Fruit fly (Drosophila melanogaster): ENCODE data around the gene UGP.

UGP gene

DNA sequence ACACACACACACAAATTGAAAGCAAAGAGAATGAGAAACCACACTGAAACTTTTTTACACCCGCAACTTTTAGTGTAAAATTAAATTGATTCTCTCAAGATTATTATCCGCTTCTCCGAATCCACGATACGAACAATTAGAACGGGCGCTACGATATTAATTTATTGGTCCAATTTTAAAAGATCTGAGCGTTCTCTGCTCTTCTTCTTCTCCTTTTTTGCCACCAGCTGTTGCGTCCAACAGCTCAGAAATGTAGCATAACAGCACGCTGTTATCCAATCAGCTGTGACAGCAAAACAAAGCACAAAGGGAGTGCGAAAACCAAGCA lies at the start of gene UGP, which contains the start of gene Svip:
UGP (minus strand) TSS at position 223 of the 328 bp plus-strand sequence.
Svip (plus strand) TSS at position 287 of the 328 bp plus-strand sequence.
- TF ChIP-seq noc (tag; optimal IDR thresholded peaks at IDR 0.05), result no peak

DNA sequence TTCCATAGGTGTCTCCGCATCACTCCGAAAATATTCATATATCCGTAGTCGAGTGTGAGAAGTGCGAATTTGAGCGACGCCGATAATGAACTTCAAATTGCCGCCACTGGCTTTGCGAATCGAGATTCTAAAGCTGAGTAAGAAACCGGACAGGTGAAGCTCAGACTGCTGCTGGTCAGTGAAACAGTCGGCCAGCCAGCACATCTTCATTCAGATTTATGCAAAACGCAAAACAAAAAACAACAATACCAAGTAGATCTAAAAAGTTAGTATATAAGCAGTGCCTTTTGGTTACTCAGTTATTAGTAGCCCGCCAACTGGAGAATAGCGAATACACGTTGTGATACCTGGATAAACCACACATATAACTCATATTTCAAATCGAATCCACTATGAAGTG lies 45.8 kb upstream of the UGP start, which contains the start of gene Cpr67B:
Cpr67B (plus strand) TSS at position 301 of the 400 bp plus-strand sequence.
- no peak for TF ChIP-seq noc (tag; optimal IDR thresholded peaks at IDR 0.05)

DNA sequence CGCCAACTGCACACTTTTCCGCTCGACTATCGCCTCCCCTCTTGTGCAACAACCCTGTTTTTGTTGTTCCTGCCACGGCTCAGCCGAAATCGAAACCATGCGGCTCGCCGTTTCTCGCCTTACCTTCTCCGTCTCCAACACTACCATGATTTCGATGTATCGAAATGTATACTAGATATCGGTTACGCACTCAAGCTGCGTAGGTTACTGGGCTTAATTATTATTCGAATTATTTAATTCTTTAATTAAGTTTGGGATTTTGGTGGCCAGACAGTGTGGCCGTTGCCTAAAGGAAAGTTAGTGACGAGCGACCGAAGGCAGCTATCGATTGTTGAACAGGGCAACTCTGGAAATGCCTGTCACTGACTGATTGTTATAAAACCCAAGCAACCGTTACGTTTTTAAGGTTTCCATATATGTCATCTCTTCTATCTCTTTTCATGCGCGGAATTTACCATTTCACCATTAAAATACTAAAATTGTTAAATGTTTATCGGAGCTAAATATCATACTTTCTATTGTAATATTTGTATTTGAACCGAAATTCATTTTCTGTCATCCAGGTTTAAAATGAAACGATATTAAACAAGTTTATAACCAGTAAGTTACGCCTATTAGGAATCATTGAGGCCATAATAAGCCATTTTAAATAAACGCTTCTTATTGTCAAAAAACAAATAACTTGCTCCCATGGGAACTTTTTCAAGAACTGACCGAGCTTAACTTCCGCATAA lies 43.6 kb upstream of the UGP start, which contains the start of gene eIF4E1:
eIF4E1 (minus strand) TSS at position 304 of the 734 bp plus-strand sequence.
- TF ChIP-seq noc (tag; optimal IDR thresholded peaks at IDR 0.05), result no peak

DNA sequence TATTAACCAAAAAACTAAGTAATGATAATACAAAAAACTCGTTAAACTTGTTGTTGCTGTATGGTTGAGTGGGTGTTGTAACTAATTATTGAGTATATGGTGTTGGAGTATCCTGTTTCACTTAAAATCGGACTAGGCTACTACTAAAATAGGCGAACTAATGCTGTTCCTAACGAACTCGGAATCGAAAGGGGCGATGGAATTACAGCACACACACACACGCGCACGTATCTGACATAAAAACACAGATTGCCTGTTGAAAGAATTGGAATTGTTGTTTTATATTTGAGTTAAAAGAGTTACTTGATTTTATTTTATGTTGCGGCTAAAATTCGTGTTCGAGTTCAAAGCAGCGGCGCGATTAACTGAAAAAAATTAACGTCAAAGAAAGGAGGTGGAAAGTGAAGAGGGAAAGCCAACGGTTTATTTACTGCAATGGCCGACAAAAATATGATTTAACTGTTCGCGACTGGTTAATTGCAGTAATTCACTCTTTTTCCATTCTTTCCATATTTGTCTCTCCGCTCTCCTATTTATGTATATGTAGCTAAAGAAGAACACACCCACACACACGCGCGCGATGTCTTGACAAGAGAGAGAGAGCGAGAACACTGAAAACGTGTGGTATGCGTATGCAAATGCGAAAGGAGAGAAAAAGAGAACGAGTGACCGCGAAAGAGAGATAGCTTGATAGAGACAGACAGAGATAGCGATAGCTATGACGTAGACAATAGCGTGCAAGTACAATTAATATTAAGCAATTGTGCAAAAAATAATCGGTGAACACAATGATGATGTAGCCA lies 42.8 kb upstream of the UGP start:
- no peak for TF ChIP-seq noc (tag; optimal IDR thresholded peaks at IDR 0.05)

DNA sequence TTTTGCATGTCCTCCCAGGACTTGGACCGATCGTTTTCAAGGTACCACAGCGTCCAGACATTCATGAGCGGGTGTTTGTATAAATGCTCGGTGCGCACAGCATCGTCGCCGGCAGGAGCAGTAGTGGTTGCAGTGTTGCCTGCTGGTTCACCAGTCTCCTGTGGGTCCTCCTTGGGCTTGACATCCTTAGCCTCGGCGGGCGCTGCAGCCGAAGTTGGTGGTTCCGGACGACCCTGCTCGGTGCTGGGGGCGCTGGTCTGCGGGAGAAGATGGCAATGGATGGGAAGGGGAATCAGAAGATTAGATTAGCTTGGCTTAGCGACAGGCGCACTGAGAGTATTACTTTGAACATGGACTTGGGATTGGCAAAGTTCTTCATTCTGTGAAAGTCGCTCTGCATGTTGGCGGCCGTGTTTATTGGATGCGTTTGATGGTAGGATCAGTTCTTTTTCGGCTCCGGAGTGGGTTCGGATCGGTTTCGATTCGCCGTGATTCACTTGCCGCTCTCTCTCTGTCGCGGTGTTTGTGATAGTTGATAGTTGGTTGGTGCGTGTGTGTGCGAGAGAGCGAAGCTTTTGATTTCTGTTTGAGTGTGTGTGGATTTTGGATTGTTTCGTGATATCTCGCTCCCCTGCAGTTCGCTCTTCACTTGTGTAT lies 42.1 kb upstream of the UGP start:
- no peak for TF ChIP-seq noc (tag; optimal IDR thresholded peaks at IDR 0.05)

DNA sequence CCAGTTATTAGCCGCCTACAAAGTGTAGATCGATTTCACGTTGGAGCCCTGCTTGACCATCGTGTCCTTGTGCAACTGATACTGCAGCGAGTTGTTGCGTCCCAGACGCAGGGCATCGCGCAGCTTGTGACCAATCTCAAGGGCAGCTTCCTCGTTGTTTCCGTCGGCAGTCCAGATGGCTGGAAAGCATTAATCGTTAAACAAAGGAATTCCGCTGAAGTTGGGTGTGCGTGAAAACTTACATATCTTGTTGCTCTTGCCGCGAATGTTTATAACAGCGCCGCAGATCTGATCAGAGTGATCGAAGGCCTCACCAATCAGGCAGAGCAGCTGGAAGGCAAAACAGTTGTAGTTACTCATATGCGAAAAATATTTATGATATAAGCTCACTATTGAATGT lies 41.1 kb upstream of the UGP start:
- TF ChIP-seq noc (tag; optimal IDR thresholded peaks at IDR 0.05), result no peak

DNA sequence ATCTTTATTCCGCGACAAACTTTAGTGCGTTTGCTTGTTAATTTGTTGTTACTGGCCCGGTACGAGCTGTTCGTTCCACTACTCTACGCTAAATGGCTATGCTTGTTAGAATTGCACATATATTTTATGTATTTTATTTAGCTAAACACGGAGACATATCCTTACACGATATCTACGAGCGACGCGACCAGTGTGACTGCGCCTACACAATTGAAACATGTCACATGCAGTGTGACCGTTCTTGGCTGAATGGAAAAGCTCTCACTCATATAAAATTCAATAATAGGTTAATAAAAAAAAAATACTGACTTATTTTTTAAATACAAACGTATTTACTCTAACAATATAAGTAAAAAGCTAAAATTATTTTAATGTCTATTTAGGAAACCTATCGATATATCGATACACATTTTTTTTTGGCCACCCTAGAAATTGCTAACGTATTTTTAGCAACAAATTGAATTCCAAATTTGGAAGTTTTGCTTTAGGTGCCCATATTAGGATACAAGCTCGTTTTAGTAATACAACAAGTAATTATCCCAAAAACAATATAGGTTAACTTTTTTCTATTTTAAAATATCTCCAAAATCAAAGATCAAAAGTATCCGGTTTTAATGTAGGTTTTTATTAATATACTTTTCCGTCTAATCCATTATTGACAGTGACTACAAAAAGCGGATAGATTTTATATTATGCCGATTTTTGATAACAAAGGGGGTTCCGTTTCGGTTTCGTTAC lies 40.4 kb upstream of the UGP start, which contains the start of gene CG4080:
CG4080 (minus strand) TSS at position 215 of the 738 bp plus-strand sequence.
- peak; percentile 16 for TF ChIP-seq noc (tag; optimal IDR thresholded peaks at IDR 0.05)

DNA sequence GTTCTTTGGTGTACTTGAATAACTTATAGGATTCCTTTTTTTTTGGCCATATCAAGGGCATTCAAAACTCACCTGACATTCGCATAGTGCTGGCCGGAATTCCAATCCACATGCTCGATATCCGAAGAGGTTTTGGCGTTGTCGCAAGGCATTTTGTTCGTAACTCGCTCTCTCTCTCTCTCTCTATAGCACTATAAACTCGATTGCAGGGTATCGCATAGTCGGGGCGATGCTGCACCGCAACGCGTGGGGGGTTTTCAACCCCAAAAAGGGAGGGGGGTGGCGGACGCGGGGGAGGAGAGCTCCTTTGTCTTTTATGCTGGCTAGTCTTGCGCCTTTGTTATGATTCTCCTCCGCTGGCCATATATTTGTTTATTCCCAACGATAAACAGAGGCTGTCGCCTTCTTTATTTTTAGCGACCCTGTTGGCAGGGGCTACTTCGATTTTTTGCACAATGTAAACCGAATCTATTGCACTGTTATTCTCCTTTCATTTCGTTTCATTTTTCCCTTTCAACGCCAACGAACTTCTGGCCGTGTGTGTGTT lies 39.8 kb upstream of the UGP start:
- TF ChIP-seq noc (tag; optimal IDR thresholded peaks at IDR 0.05), result no peak

DNA sequence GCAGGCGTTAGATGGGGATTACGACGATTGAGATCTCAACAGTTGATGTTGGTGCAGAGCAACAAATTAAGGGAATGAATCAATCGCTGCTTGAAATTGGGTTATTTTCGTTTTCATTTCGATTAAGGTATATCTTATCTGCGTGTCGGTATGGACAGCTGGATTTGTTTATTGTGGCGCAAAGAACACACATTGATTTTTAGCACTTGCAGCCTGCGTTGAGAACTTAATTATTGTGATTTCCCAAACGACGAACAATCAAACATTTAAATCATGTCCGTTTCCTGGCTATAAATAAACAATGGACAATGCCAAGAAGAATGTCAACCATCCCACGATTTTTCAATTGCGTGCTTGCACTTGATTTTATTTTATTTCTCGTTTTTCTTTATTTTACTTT lies 39.3 kb upstream of the UGP start:
- no peak for TF ChIP-seq noc (tag; optimal IDR thresholded peaks at IDR 0.05)

DNA sequence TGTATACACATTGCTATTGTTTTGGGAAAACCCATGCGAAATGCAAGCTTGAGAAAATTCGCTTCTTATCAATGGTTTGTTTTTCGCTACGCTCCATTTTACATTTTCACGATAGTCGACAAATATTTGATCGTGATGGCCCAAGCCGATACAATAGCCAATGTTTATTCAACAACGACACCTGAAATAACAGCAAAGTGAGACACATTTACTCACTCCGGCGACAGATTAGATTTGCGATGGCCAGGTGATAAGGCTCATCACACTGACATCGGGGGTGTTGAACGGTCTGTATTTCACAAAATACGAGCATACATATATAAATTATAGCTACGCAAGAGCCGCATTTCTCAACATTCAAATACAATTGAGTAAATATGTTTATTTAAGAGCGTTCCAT lies 38.4 kb upstream of the UGP start:
- peak; percentile 89 for TF ChIP-seq noc (tag; optimal IDR thresholded peaks at IDR 0.05)

DNA sequence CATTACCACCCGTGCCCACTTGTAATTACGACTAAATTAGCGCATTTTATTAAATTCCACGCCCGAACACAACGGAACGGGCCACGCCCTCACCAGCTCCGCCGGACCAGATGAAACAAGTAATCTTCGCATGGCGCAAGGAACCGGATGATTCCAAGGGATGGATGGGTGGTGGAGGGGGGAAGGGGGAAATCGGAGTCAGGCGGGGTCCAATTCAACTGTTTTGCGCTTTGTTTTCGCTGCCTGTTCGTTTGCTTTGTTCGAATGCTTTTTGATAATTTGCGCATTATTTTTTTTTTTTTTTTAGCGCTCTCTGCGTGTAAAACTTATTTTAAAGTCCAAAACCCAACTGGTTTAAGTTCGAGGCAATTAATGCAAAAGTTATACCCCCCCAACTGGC lies 38.0 kb upstream of the UGP start:
- no peak for TF ChIP-seq noc (tag; optimal IDR thresholded peaks at IDR 0.05)

DNA sequence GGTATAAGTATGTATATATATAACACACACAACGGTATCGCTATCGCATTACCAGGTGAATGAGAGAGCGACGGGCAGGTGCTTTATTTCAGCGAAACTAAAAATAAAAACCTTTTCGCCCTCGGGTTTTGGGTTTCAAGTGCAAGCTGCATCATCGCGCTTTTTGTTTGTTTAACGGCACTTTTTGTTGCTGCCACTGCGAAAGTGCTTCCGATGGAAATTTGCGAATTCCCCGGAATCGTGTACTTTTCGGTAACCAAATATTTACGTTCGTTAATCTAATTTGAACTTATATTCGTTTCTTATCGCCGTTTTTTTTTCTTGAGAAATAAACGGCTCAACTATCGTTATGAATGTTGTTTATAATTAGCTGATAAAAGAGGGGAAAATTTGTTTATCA lies 37.3 kb upstream of the UGP start:
- no peak for TF ChIP-seq noc (tag; optimal IDR thresholded peaks at IDR 0.05)

DNA sequence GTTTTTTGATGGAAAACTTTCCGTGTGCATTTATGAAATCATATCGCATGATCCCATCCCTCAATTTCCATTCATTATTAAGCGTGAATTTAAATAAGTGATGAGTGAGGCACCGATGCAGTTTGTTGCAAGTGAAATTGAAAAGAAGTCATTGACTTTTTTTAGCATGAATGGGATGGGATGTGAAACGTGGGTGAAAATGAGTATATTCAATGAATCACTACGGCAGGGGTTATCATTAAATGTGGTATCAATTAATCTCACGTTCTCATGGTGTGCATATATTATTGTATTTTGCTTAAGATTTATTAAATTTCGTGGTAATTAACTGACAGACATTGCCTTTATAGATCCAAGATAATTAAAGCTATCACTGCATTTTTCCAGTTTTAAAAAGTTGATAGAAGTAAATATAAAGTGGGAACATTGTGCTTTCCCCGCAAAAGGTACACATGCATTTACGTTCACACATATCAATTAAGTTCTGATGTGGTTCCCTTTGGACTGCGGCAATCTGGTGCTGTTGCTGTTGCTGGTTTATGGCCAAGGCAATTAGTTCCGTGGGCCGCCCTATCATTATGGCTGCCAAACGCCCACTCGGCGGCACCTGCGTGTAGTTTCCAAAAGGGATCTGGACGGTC lies 32.7 kb upstream of the UGP start:
- TF ChIP-seq noc (tag; optimal IDR thresholded peaks at IDR 0.05), result no peak

DNA sequence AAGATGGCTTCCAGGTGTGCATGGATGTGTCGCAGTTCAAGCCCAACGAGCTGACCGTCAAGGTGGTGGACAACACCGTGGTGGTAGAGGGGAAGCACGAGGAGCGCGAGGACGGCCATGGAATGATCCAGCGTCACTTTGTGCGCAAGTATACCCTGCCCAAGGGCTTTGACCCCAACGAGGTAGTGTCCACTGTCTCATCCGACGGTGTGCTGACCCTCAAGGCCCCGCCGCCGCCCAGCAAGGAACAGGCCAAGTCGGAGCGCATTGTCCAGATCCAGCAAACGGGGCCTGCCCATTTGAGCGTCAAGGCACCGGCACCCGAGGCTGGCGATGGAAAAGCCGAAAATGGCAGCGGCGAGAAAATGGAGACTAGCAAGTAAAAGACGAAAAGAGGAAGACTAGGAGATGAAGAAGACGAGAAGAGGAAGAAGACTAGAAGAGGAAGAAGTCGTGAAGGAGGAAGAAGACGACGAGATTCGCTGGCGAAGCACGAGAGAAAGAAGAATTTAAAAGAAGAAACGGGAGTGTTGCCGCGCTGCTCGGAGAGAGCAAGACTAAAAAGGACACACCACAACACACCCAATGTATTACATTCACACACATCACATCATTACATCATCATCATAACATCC lies 25.8 kb upstream of the UGP start:
- no peak for TF ChIP-seq noc (tag; optimal IDR thresholded peaks at IDR 0.05)
